Worm (Caenorhabditis elegans): ENCODE measurements around the gene C33C12.12.

The C33C12.12 gene

DNA sequence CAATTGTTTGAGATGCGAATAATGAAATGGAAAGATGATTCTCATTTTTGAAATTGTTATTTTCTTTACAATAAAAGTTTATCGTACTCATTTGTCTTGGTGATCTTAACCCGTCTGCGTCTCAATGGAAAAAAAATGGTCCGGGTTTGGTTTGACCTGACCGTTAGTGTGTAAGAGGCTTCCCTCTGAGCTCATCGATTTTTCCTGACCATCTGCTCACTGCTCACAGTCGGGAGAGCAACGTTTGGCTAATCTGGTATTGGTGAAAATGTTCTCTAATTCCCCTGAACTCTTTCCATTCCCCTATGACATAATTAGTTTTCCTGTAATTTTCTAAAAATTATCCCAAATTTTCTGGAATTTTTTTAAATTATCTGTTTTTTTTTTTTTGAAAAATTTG lies 31.1 kb downstream of the C33C12.12 start:
- TF ChIP-seq madf-10 (tag; optimal IDR thresholded peaks at IDR 0.05) (no peak), ztf-6 (GFP tag; IDR thresholded peaks at IDR 0.05) (no peak), akir-1 (GFP tag; optimal IDR thresholded peaks at IDR 0.05) (no peak), Y56A3A.18 (GFP tag; IDR thresholded peaks at IDR 0.05) (no peak), nhr-90 (tag; optimal IDR thresholded peaks at IDR 0.05) (no peak), nhr-179 (tag; optimal IDR thresholded peaks at IDR 0.05) (no peak), egl-18 (GFP tag; IDR thresholded peaks at IDR 0.05) (no peak), tbx-9 (tag; optimal IDR thresholded peaks at IDR 0.05; ENCODE audit: borderline replicate concordance) (no peak), D2030.7 (GFP tag; IDR thresholded peaks at IDR 0.05) (no peak), sea-2 (GFP tag; IDR thresholded peaks at IDR 0.05) (no peak), mel-28 (tag; optimal IDR thresholded peaks at IDR 0.05; ENCODE audit: borderline replicate concordance) (no peak), F57A8.1 (GFP tag; optimal IDR thresholded peaks at IDR 0.05) (no peak), lin-35 (GFP tag; optimal IDR thresholded peaks at IDR 0.05) (no peak), ceh-27 (GFP tag; optimal IDR thresholded peaks at IDR 0.05) (no peak), dpl-1 (GFP tag; optimal IDR thresholded peaks at IDR 0.05) (no peak)

DNA sequence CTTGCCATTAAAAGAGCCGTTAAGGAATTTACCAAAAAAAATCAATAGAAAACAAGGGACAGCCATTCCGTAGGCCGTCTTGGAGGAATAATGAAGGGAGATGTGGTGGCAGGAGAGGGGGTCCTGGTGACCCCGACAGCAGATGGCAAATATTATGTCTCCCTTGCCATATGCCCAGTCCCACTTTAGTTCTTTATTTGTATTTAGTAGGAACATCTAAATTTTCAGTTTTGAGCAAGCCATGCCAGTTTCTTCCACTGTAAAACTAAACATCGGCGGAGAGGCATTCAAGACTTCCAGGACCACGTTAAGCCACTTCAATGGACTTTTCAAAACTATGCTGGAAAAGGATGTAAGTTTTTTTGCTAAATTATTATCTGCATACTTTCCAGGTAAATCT lies 32.8 kb downstream of the C33C12.12 start, which contains the start of gene C40A11.4:
TSS of gene C40A11.4 (plus strand) at position 188 of the 400 bp plus-strand sequence.
- TF ChIP-seq xnd-1 (tag; optimal IDR thresholded peaks at IDR 0.05) = no peak

DNA sequence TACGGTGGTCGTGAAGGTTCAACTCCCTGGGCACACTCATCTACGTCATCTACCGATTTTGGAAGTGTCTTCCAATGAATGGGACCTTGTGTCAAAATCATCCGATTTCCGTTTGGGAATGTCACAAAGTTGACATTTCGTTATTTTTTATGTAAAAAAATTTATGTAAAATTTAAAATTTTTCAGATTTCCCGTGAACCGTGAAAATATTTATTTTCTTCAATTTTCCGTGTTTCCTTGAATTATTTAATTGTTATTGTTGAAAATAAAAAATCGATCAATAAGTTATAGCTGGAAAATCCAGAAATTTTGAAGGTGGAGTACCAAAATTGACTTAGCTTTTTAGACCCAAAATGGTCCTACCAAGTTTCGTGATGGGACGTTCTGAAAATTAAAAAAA lies 34.4 kb downstream of the C33C12.12 start, which contains the start of gene hpo-7:
TSS of gene hpo-7 (minus strand) at position 101 of the 400 bp plus-strand sequence.
- TF ChIP-seq ztf-18 (tag; optimal IDR thresholded peaks at IDR 0.05) (no peak), repo-1 (tag; optimal IDR thresholded peaks at IDR 0.05) (no peak), K11D2.4 (GFP tag; IDR thresholded peaks at IDR 0.05) (no peak), bed-1 (GFP tag; IDR thresholded peaks at IDR 0.05) (no peak), sptf-2 (GFP tag; optimal IDR thresholded peaks at IDR 0.05) (no peak), zim-3 (tag; optimal IDR thresholded peaks at IDR 0.05) (no peak), hmg-1.2 (GFP tag; IDR thresholded peaks at IDR 0.05) (no peak), ceh-58 (GFP tag; IDR thresholded peaks at IDR 0.05) (no peak), hrde-1 (tag; optimal IDR thresholded peaks at IDR 0.05; ENCODE audit: borderline replicate concordance) (no peak), lin-35 (GFP tag; optimal IDR thresholded peaks at IDR 0.05) (no peak), rec-8 (tag; optimal IDR thresholded peaks at IDR 0.05) (no peak)

DNA sequence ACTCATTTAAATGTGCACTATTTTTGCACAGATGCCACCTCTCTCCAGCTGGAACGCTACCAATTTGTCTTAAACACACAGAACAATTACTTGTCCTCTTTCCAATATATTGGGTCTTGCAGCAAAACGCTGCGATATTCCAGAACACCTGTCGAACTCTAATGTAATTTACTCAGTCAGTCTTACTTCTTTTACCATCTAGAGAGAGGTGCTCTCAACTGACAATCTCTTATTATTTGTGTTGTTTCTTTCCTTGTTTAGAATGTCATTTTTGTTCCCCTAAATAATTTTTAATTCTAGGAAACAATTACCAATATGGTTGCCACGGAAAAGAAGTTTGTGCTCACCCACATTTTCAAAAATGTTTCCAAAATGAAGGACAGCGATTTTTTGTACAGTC lies 39.2 kb downstream of the C33C12.12 start, which contains the start of gene sdz-28:
TSS of gene sdz-28 (plus strand) at position 301 of the 400 bp plus-strand sequence.
- TF ChIP-seq F52B5.7 (tag; optimal IDR thresholded peaks at IDR 0.05) (no peak), nhr-80 (tag; optimal IDR thresholded peaks at IDR 0.05) (no peak), Y56A3A.18 (GFP tag; IDR thresholded peaks at IDR 0.05) (no peak), unc-130 (GFP tag; optimal IDR thresholded peaks at IDR 0.05) (no peak), somi-1 (GFP tag; optimal IDR thresholded peaks at IDR 0.05) (no peak), chd-7 (tag; optimal IDR thresholded peaks at IDR 0.05) (no peak), ccch-3 (GFP tag; optimal IDR thresholded peaks at IDR 0.05) (no peak), akir-1 (GFP tag; optimal IDR thresholded peaks at IDR 0.05) (no peak), aptf-2 (GFP tag; conservative IDR thresholded peaks at IDR 0.05) (no peak), lin-54 (GFP tag; optimal IDR thresholded peaks at IDR 0.05) (no peak), ceh-100 (GFP tag; IDR thresholded peaks at IDR 0.05) (no peak), F57A8.1 (GFP tag; optimal IDR thresholded peaks at IDR 0.05) (no peak), ztf-18 (tag; optimal IDR thresholded peaks at IDR 0.05) (no peak), dpl-1 (GFP tag; optimal IDR thresholded peaks at IDR 0.05) (no peak)
